Worm (Caenorhabditis elegans) whole organism, late embryonic: ENCODE data around the gene C18D11.3.
A peak's percentile ranks its signal among the peaks of the same experiment; 100 is the strongest.

ENCODE experiments used
- F13H6.1 ChIP-seq: sonication (generic microtip); optimal IDR thresholded peaks from 2 replicates; lab custom pipeline; 2016; ENCODE audit warnings: missing genetic modification characterization, missing compliant biosample characterization
- K02D7.2 ChIP-seq: sonication (generic microtip); optimal IDR thresholded peaks from 2 replicates; lab custom pipeline; 2017; ENCODE audit warnings: mild to moderate bottlenecking, missing genetic modification characterization, missing compliant biosample characterization
- ahr-1 ChIP-seq: sonication (generic microtip); optimal IDR thresholded peaks from 2 replicates; lab custom pipeline; 2016; ENCODE audit warnings: missing genetic modification characterization, missing compliant biosample characterization
- ama-1 ChIP-seq: fragments of 150-350 bp; optimal IDR thresholded peaks from 2 replicates; lab custom pipeline; 2014
- ceh-22 ChIP-seq: sonication (generic microtip); optimal IDR thresholded peaks from 2 replicates; lab custom pipeline; 2017; ENCODE audit warnings: missing biosample characterization, missing genetic modification characterization
- ceh-30 ChIP-seq: fragments of 150-350 bp; optimal IDR thresholded peaks from 2 replicates; lab custom pipeline; 2014; ENCODE audit warnings: missing biosample characterization, missing genetic modification characterization
- ceh-31 ChIP-seq: sonication (generic microtip); optimal IDR thresholded peaks from 2 replicates; lab custom pipeline; 2016; ENCODE audit warnings: missing genetic modification characterization, missing compliant biosample characterization
- ceh-34 ChIP-seq: sonication (generic microtip); optimal IDR thresholded peaks from 2 replicates; lab custom pipeline; 2016; ENCODE audit warnings: mild to moderate bottlenecking, missing genetic modification characterization, missing compliant biosample characterization
- ceh-9 ChIP-seq: sonication (generic microtip); optimal IDR thresholded peaks from 2 replicates; lab custom pipeline; 2016; ENCODE audit warnings: mild to moderate bottlenecking, missing genetic modification characterization, inconsistent platforms, missing compliant biosample characterization
- che-1 ChIP-seq: sonication (generic microtip); optimal IDR thresholded peaks from 2 replicates; lab custom pipeline; 2016; ENCODE audit warnings: mild to moderate bottlenecking, missing genetic modification characterization, missing compliant biosample characterization
- dmd-4 ChIP-seq: sonication (generic microtip); optimal IDR thresholded peaks from 2 replicates; lab custom pipeline; 2016; ENCODE audit warnings: borderline replicate concordance, missing genetic modification characterization, missing compliant biosample characterization
- elt-2 ChIP-seq: sonication (generic microtip); optimal IDR thresholded peaks from 2 replicates; lab custom pipeline; 2016; ENCODE audit warnings: missing genetic modification reagents, missing genetic modification characterization, missing compliant biosample characterization
- ets-4 ChIP-seq: sonication (generic microtip); optimal IDR thresholded peaks from 2 replicates; lab custom pipeline; 2016; ENCODE audit warnings: missing genetic modification characterization, missing compliant biosample characterization
- fkh-6 ChIP-seq: sonication (generic microtip); optimal IDR thresholded peaks from 2 replicates; lab custom pipeline; 2016; ENCODE audit warnings: missing genetic modification characterization, missing compliant biosample characterization
- gmeb-2 ChIP-seq: sonication (generic microtip); optimal IDR thresholded peaks from 2 replicates; lab custom pipeline; 2016; ENCODE audit warnings: missing genetic modification characterization, inconsistent platforms, missing compliant biosample characterization
- hlh-15 ChIP-seq: sonication (generic microtip); optimal IDR thresholded peaks from 2 replicates; lab custom pipeline; 2016; ENCODE audit warnings: missing genetic modification characterization, missing compliant biosample characterization
- hlh-8 ChIP-seq: sonication (generic microtip); optimal IDR thresholded peaks from 2 replicates; lab custom pipeline; 2016; ENCODE audit warnings: missing genotype, missing genetic modification characterization, missing compliant biosample characterization
- madf-2 ChIP-seq: sonication (generic microtip); optimal IDR thresholded peaks from 2 replicates; lab custom pipeline; 2017; ENCODE audit warnings: missing genetic modification characterization, missing compliant biosample characterization
- nfya-1 ChIP-seq: sonication (generic microtip); optimal IDR thresholded peaks from 2 replicates; lab custom pipeline; 2017; ENCODE audit warnings: missing genetic modification characterization, mild to moderate bottlenecking, missing compliant biosample characterization, antibody characterized with exemption, moderate library complexity
- nhr-11 ChIP-seq: fragments of 150-350 bp; optimal IDR thresholded peaks from 2 replicates; lab custom pipeline; 2014; ENCODE audit warnings: missing biosample characterization, missing genetic modification characterization
- nhr-232 ChIP-seq: sonication (generic microtip); optimal IDR thresholded peaks from 2 replicates; lab custom pipeline; 2016; ENCODE audit warnings: missing genetic modification characterization, missing compliant biosample characterization
- pat-9 ChIP-seq: fragments of 200-800 bp; sonication (Bioruptor generic); optimal IDR thresholded peaks from 2 replicates; lab custom pipeline; 2018; ENCODE audit warnings: mild to moderate bottlenecking, missing genetic modification characterization, moderate library complexity, missing compliant biosample characterization
- pha-2 ChIP-seq: sonication (generic microtip); optimal IDR thresholded peaks from 2 replicates; lab custom pipeline; 2017; ENCODE audit warnings: mild to moderate bottlenecking, missing genetic modification characterization, missing compliant biosample characterization
- pha-4 ChIP-seq: fragments of 150-350 bp; optimal IDR thresholded peaks from 2 replicates; lab custom pipeline; 2018; ENCODE audit warnings: missing biosample characterization, missing genetic modification reagents, missing genetic modification characterization
- pqm-1 ChIP-seq: sonication (generic microtip); optimal IDR thresholded peaks from 2 replicates; lab custom pipeline; 2016; ENCODE audit warnings: missing genetic modification characterization, missing compliant biosample characterization
- pros-1 ChIP-seq: fragments of 150-350 bp; optimal IDR thresholded peaks from 2 replicates; lab custom pipeline; 2014; ENCODE audit warnings: missing biosample characterization, missing genetic modification reagents, missing genetic modification characterization
- rnt-1 ChIP-seq: sonication (generic microtip); optimal IDR thresholded peaks from 2 replicates; lab custom pipeline; 2016; ENCODE audit warnings: missing genetic modification characterization, missing compliant biosample characterization
- sox-4 ChIP-seq: sonication (generic microtip); optimal IDR thresholded peaks from 2 replicates; lab custom pipeline; 2017; ENCODE audit warnings: mild to moderate bottlenecking, missing genetic modification characterization, inconsistent platforms, missing compliant biosample characterization
- syd-9 ChIP-seq: sonication (generic microtip); optimal IDR thresholded peaks from 2 replicates; lab custom pipeline; 2016; ENCODE audit warnings: mild to moderate bottlenecking, missing genetic modification characterization, moderate library complexity, missing compliant biosample characterization
- tbx-7 ChIP-seq: sonication (generic microtip); optimal IDR thresholded peaks from 2 replicates; lab custom pipeline; 2016; ENCODE audit warnings: missing genotype, missing genetic modification characterization, missing compliant biosample characterization
- ttx-3 ChIP-seq: sonication (generic microtip); optimal IDR thresholded peaks from 2 replicates; lab custom pipeline; 2016; ENCODE audit warnings: missing genetic modification reagents, missing genetic modification characterization, missing compliant biosample characterization
- unc-3 ChIP-seq, 2 experiments: fragments of 200-800 bp in 1 of 2; sonication (Bioruptor generic) in 1 of 2; sonication (generic microtip) in 1 of 2; conservative IDR thresholded peaks in 1 of 2; optimal IDR thresholded peaks in 1 of 2; 2 replicates each; pipeline versions ENCODE4 v1.3.6 to Lab custom; 2016 to 2022; ENCODE audit warnings: missing compliant biosample characterization in 2 of 2, missing genetic modification characterization in 2 of 2, missing genetic modification reagents in 1 of 2
- unc-42 ChIP-seq: sonication (generic microtip); optimal IDR thresholded peaks from 2 replicates; lab custom pipeline; 2016; ENCODE audit warnings: missing genotype, missing genetic modification characterization, missing compliant biosample characterization
- unc-55 ChIP-seq: sonication (generic microtip); optimal IDR thresholded peaks from 2 replicates; lab custom pipeline; 2017; ENCODE audit warnings: missing biosample characterization, missing genetic modification reagents, missing genetic modification characterization
- unc-86 ChIP-seq: sonication (generic microtip); optimal IDR thresholded peaks from 2 replicates; lab custom pipeline; 2016; ENCODE audit warnings: missing genetic modification characterization, missing compliant biosample characterization
- zip-5 ChIP-seq: sonication (generic microtip); optimal IDR thresholded peaks from 2 replicates; lab custom pipeline; 2016; ENCODE audit warnings: missing genetic modification characterization, missing compliant biosample characterization

Gene C18D11.3

ce11 chrIII:11848317-11848716, 25.1 kb downstream of the C18D11.3 start (continued):
- TF ChIP-seq F13H6.1 (tag; lab: Kevin White, UChicago) (peak; percentile 44), pat-9 (tag; lab: Kevin White, UChicago) (no peak), fkh-6 (peak; percentile 34), rnt-1 (peak; percentile 58)
- TF ChIP-seq, all 69 proteins: peak for 18

DNA sequence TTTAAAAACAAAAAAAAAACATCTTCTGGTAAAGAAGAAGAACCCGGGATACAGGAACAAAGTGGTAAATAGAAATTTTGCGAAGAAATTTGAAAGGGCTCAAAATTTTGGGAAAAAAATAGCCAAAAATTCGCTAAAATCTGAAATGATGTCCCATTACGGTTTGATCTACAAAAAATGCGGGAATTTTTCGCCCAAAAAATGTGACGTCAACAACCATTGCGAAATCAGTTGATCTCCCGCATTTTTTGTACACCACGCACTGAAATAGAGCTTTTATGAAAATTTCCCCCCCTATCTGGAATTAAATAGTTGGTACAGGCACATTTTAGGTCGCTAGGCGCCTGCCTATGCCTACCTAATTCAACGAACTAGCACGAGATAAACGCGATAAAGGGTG, 26.3 kb downstream of the C18D11.3 start:
- no peak for TF ChIP-seq pha-2 (tag; lab: Kevin White, UChicago)
- TF ChIP-seq che-1 (tag; lab: Kevin White, UChicago) = no peak
- no peak for TF ChIP-seq unc-3 (GFP tag; conservative IDR thresholded peaks at IDR 0.05; lab: Robert Waterston, UW)
- no peak for TF ChIP-seq unc-3 (tag; optimal IDR thresholded peaks at IDR 0.05; lab: Kevin White, UChicago)
- TF ChIP-seq ets-4 = no peak
- no peak for TF ChIP-seq elt-2
- TF ChIP-seq hlh-15 (tag; lab: Kevin White, UChicago) = no peak
- TF ChIP-seq ceh-22 (tag; lab: Kevin White, UChicago) = no peak
- TF ChIP-seq ttx-3 (tag; lab: Kevin White, UChicago) = no peak

ce11 chrIII:11853533-11853932, 30.3 kb downstream of the C18D11.3 start:
- TF ChIP-seq zip-5 (tag; lab: Kevin White, UChicago) (no peak), unc-86 (tag; lab: Kevin White, UChicago) (no peak), ceh-9 (tag; lab: Kevin White, UChicago) (no peak), tbx-7 (tag; lab: Kevin White, UChicago) (no peak), K02D7.2 (tag; lab: Kevin White, UChicago) (no peak), pros-1 (tag; lab: Kevin White, UChicago) (no peak), pha-4 (no peak), ceh-34 (no peak), ceh-30 (tag; lab: Kevin White, UChicago) (no peak), nhr-11 (no peak), ama-1 (lab: Kevin White, UChicago) (no peak), ceh-31 (tag; lab: Kevin White, UChicago) (no peak), unc-42 (no peak), elt-2 (no peak), dmd-4 (tag; lab: Kevin White, UChicago) (no peak), sox-4 (no peak), unc-55 (GFP tag; lab: Kevin White, UChicago) (no peak)

ce11 chrIII:11856852-11857251, 33.6 kb downstream of the C18D11.3 start:
- TF ChIP-seq nhr-11 (no peak), nhr-232 (tag; lab: Kevin White, UChicago) (no peak), hlh-8 (tag; lab: Kevin White, UChicago) (no peak), che-1 (tag; lab: Kevin White, UChicago) (no peak), pqm-1 (no peak), ahr-1 (tag; lab: Kevin White, UChicago) (no peak), madf-2 (tag; lab: Kevin White, UChicago) (no peak), gmeb-2 (tag; lab: Kevin White, UChicago) (no peak)

DNA sequence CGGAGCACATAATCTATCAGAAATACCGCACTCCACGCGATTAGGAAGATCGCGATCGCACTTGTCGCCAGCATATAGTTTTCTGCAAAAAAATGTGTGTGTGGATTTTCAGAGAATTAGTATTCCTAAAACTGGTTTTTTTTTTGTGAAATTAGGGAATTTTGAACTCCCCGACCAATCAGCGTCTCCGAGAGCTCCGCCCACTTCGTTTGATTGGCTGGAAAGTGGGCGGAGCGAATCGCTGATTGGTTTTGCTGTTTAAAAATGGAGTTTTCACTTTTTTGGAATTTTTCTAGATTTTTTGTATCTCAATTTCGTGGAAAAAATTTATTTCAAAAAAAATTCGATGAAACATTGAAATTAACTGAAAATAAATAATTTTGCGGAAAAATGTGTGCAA, 37.9 kb downstream of the C18D11.3 start:
- TF ChIP-seq syd-9 (no peak), nfya-1 (tag; lab: Kevin White, UChicago) (peak; percentile 91)
